Worm (Caenorhabditis elegans) whole organism, mixed stage, embryonic: ENCODE data around the gene F59A6.11.

ENCODE experiments used
- M03D4.4 ChIP-seq: sonication (generic microtip); optimal IDR thresholded peaks from 2 replicates; lab custom pipeline; 2017; ENCODE audit warnings: mild to moderate bottlenecking, missing genetic modification characterization, missing compliant biosample characterization
- bed-3 ChIP-seq: fragments of 200-800 bp; sonication (Bioruptor generic); optimal IDR thresholded peaks from 3 replicates; lab custom pipeline; 2018; ENCODE audit warnings: mild to moderate bottlenecking, missing genetic modification characterization, moderate library complexity, missing compliant biosample characterization
- ceh-39 ChIP-seq: fragments of 150-350 bp; optimal IDR thresholded peaks from 2 replicates; lab custom pipeline; 2014; ENCODE audit warnings: missing biosample characterization, missing genetic modification characterization
- ceh-43 ChIP-seq: fragments of 200-800 bp; sonication (Bioruptor generic); optimal IDR thresholded peaks from 2 replicates; lab custom pipeline; 2018; ENCODE audit warnings: mild to moderate bottlenecking, missing genetic modification characterization, moderate library complexity, missing compliant biosample characterization
- ceh-83 ChIP-seq: fragments of 200-800 bp; sonication (Bioruptor generic); optimal IDR thresholded peaks from 2 replicates; lab custom pipeline; 2018; ENCODE audit warnings: mild to moderate bottlenecking, missing genetic modification characterization, missing compliant biosample characterization
- ces-1 ChIP-seq: fragments of 150-350 bp; optimal IDR thresholded peaks from 2 replicates; lab custom pipeline; 2014; ENCODE audit warnings: missing biosample characterization, missing genetic modification reagents, missing genetic modification characterization
- cnd-1 ChIP-seq: fragments of 200-800 bp; sonication (Bioruptor generic); optimal IDR thresholded peaks from 2 replicates; lab custom pipeline; 2018; ENCODE audit warnings: mild to moderate bottlenecking, missing genetic modification characterization, missing compliant biosample characterization
- drap-1 ChIP-seq: fragments of 200-800 bp; sonication (Bioruptor generic); optimal IDR thresholded peaks from 3 replicates; lab custom pipeline; 2018; ENCODE audit warnings: mild to moderate bottlenecking, missing genetic modification characterization, missing compliant biosample characterization
- elt-1 ChIP-seq: sonication (generic microtip); optimal IDR thresholded peaks from 2 replicates; lab custom pipeline; 2017; ENCODE audit warnings: missing genetic modification characterization, mild to moderate bottlenecking, missing compliant biosample characterization, antibody characterized with exemption, moderate library complexity, borderline replicate concordance; ENCODE audit not compliant: insufficient read depth
- elt-3 ChIP-seq: fragments of 150-350 bp; optimal IDR thresholded peaks from 2 replicates; lab custom pipeline; 2014; ENCODE audit warnings: missing biosample characterization, missing genetic modification characterization
- flh-1 ChIP-seq: fragments of 200-800 bp; sonication (Bioruptor generic); optimal IDR thresholded peaks from 2 replicates; lab custom pipeline; 2018; ENCODE audit warnings: mild to moderate bottlenecking, missing genetic modification characterization, moderate library complexity, missing compliant biosample characterization
- ham-2 ChIP-seq: fragments of 200-800 bp; sonication (Bioruptor generic); optimal IDR thresholded peaks from 2 replicates; lab custom pipeline; 2018; ENCODE audit warnings: mild to moderate bottlenecking, missing genetic modification characterization, missing compliant biosample characterization
- hlh-1 ChIP-seq: fragments of 150-350 bp; optimal IDR thresholded peaks from 2 replicates; lab custom pipeline; 2014; ENCODE audit warnings: missing biosample characterization, missing genetic modification reagents, missing genetic modification characterization
- lin-13 ChIP-seq: fragments of 150-350 bp; optimal IDR thresholded peaks from 2 replicates; lab custom pipeline; 2014; ENCODE audit warnings: missing biosample characterization, missing genetic modification characterization
- lin-32 ChIP-seq: fragments of 200-800 bp; sonication (Bioruptor generic); optimal IDR thresholded peaks from 2 replicates; lab custom pipeline; 2018; ENCODE audit warnings: mild to moderate bottlenecking, missing genetic modification characterization, missing compliant biosample characterization
- lsy-2 ChIP-seq: fragments of 150-350 bp; optimal IDR thresholded peaks from 2 replicates; lab custom pipeline; 2014; ENCODE audit warnings: missing biosample characterization, missing genetic modification characterization
- mep-1 ChIP-seq: fragments of 150-350 bp; optimal IDR thresholded peaks from 2 replicates; lab custom pipeline; 2017; ENCODE audit warnings: missing biosample characterization, missing genetic modification reagents, missing genetic modification characterization, inconsistent platforms
- mls-2 ChIP-seq: sonication (generic microtip); optimal IDR thresholded peaks from 2 replicates; lab custom pipeline; 2016; ENCODE audit warnings: mild to moderate bottlenecking, missing genetic modification characterization, moderate library complexity, missing compliant biosample characterization
- nhr-12 ChIP-seq: fragments of 150-350 bp; optimal IDR thresholded peaks from 2 replicates; lab custom pipeline; 2014; ENCODE audit warnings: missing biosample characterization, missing genetic modification characterization
- nhr-2 ChIP-seq: fragments of 150-350 bp; optimal IDR thresholded peaks from 2 replicates; lab custom pipeline; 2014; ENCODE audit warnings: missing biosample characterization, missing genetic modification characterization
- nhr-237 ChIP-seq: fragments of 150-350 bp; optimal IDR thresholded peaks from 2 replicates; lab custom pipeline; 2014; ENCODE audit warnings: missing biosample characterization, missing genetic modification characterization
- nhr-28 ChIP-seq: fragments of 150-350 bp; optimal IDR thresholded peaks from 2 replicates; lab custom pipeline; 2014; ENCODE audit warnings: missing biosample characterization, missing genetic modification characterization
- nhr-76 ChIP-seq: sonication (generic microtip); optimal IDR thresholded peaks from 2 replicates; lab custom pipeline; 2017; ENCODE audit warnings: missing biosample characterization, missing genetic modification characterization
- pha-4 ChIP-seq: fragments of 150-350 bp; optimal IDR thresholded peaks from 2 replicates; lab custom pipeline; 2018; ENCODE audit warnings: missing biosample characterization, missing genetic modification reagents, missing genetic modification characterization
- sem-2 ChIP-seq: fragments of 200-800 bp; sonication (Bioruptor generic); optimal IDR thresholded peaks from 2 replicates; lab custom pipeline; 2018; ENCODE audit warnings: mild to moderate bottlenecking, missing genetic modification characterization, missing compliant biosample characterization
- sptf-1 ChIP-seq: sonication (generic microtip); optimal IDR thresholded peaks from 2 replicates; lab custom pipeline; 2017; ENCODE audit warnings: mild to moderate bottlenecking, missing genetic modification characterization, moderate library complexity, missing compliant biosample characterization
- tbx-8 ChIP-seq: fragments of 200-800 bp; sonication (Bioruptor generic); optimal IDR thresholded peaks from 2 replicates; lab custom pipeline; 2018; ENCODE audit warnings: mild to moderate bottlenecking, missing genetic modification characterization, moderate library complexity, missing compliant biosample characterization
- unc-120 ChIP-seq: sonication (generic microtip); optimal IDR thresholded peaks from 2 replicates; lab custom pipeline; 2017; ENCODE audit warnings: missing genetic modification characterization, missing compliant biosample characterization; ENCODE audit not compliant: poor library complexity, severe bottlenecking
- unc-39 ChIP-seq: fragments of 150-350 bp; optimal IDR thresholded peaks from 2 replicates; lab custom pipeline; 2014; ENCODE audit warnings: missing biosample characterization, missing genetic modification characterization
- unc-62 ChIP-seq: fragments of 150-350 bp; optimal IDR thresholded peaks from 2 replicates; lab custom pipeline; 2014; ENCODE audit warnings: missing biosample characterization, missing genetic modification reagents, missing genetic modification characterization
- zip-8 ChIP-seq: fragments of 150-350 bp; optimal IDR thresholded peaks from 2 replicates; lab custom pipeline; 2014; ENCODE audit warnings: missing biosample characterization, missing genetic modification characterization
- ztf-11 ChIP-seq: fragments of 150-350 bp; optimal IDR thresholded peaks from 2 replicates; lab custom pipeline; 2014; ENCODE audit warnings: missing biosample characterization, missing genetic modification characterization

The F59A6.11 gene

DNA sequence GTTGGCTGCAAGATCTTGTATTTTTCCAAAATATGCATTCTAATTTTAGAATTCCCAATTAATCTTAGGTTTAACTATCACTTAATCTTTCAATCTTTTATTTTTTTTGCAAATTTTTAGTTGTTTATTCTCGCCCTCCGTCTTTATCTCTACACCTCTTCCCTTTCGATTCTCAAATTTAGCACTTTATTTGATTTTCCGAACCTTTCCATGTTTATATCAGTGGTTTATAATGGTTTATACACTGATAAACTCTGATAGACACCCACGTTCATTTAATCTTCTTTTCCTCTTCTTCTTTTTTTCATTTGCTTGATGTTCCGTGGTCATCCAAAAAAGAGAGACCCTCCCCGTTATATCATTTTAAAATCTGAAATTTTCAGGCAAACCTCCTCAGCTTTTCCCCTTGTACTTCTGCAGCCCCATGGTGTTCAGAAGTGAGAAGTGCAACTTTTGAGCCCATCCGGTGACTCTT, 23.9 kb upstream of the F59A6.11 start, which contains the start of the genes nsy-1 and F59A6.13:
TSS of gene nsy-1 (plus strand) at position 377 of the 475 bp plus-strand sequence.
TSS of gene F59A6.13 (plus strand) at position 425 of the 475 bp plus-strand sequence.
- no peak for TF ChIP-seq sem-2
- no peak for TF ChIP-seq bed-3 (GFP tag; lab: Kevin White, UChicago)
- no peak for TF ChIP-seq lin-32 (GFP tag; lab: Kevin White, UChicago)
- TF ChIP-seq M03D4.4 (tag; lab: Kevin White, UChicago): no peak
- TF ChIP-seq lin-13 (tag; lab: Kevin White, UChicago): no peak
- no peak for TF ChIP-seq nhr-76 (tag; lab: Kevin White, UChicago)
- no peak for TF ChIP-seq cnd-1 (tag; lab: Kevin White, UChicago)
- TF ChIP-seq nhr-12: no peak
- no peak for TF ChIP-seq ztf-11
- no peak for TF ChIP-seq nhr-237 (tag; lab: Kevin White, UChicago)
- TF ChIP-seq elt-3 (tag; lab: Kevin White, UChicago): no peak
- no peak for TF ChIP-seq ham-2 (GFP tag; lab: Kevin White, UChicago)
- TF ChIP-seq lsy-2 (tag; lab: Kevin White, UChicago): no peak
- no peak for TF ChIP-seq pha-4 (tag; lab: Kevin White, UChicago)
- TF ChIP-seq unc-120 (tag; lab: Kevin White, UChicago): no peak
- no peak for TF ChIP-seq sptf-1 (tag; lab: Kevin White, UChicago)
- no peak for TF ChIP-seq drap-1 (GFP tag; lab: Kevin White, UChicago)
- TF ChIP-seq tbx-8 (GFP tag; lab: Kevin White, UChicago): no peak
- TF ChIP-seq ceh-43: no peak
- no peak for TF ChIP-seq ceh-83 (GFP tag; lab: Kevin White, UChicago)

DNA sequence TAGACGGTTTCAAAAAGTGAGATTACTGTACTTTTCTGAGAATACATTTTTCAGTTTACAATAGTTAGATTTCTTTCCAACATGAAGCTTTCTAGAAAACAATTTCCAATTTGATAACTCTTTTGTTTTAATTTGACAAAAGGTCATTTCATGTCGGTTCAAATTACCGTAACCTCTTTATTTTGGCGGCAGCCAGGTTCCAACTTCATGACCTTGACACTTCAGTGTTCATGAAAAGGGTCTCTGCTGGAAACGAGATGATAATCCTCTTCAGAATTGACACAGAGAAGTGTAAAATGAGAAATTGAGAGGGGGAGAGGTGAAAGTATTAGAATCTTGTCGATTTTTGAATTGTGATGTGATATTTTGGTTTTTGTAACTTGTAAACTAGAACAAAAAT, 23.0 kb upstream of the F59A6.11 start:
- no peak for TF ChIP-seq ces-1
- TF ChIP-seq ceh-43: no peak
- no peak for TF ChIP-seq ceh-39
- no peak for TF ChIP-seq nhr-2 (tag; lab: Kevin White, UChicago)
- no peak for TF ChIP-seq nhr-12
- TF ChIP-seq tbx-8 (GFP tag; lab: Kevin White, UChicago): no peak
- TF ChIP-seq unc-62: no peak
- TF ChIP-seq cnd-1 (tag; lab: Kevin White, UChicago): no peak

- TF ChIP-seq nhr-28 (tag; lab: Kevin White, UChicago) (no peak), flh-1 (GFP tag; lab: Kevin White, UChicago) (no peak)
Measured at ce11 chrII:5020513-5021081, 22.0 kb upstream of the F59A6.11 start.

DNA sequence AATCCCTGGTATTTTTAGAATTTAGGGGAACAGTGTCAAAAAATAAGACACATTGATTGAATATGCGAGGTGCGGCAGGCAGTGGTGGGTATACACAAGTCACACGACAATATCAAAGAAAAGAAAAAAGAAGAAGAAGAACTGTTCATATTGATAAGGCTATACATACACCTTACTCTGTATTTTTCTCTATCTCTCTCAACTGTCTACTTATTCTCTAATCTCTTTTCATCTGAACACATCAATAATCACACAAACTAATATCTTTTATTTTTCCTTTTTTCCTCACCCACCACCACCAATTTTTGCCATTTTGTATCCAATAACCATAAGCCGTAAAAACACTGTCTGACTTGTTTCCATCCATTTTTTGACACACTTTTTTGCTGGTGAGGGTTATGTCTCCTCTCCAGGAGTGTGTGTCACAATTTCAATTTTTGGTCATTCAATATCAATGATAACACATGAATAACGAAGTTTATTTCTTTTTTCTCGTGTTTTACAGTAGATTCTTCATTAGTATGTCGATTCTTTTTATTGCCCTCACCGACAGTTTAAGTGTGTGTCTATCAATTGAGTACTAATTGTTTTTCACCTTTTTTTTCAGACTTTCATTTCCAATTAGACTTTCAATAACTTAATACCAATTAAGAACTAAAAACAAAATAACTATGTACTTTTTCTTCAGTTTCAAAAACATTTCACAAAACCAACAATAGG, 21.0 kb upstream of the F59A6.11 start:
- TF ChIP-seq ceh-43 (no peak), sem-2 (no peak), elt-3 (tag; lab: Kevin White, UChicago) (peak; percentile 17)

ce11 chrII:5018578-5018977, 20.0 kb upstream of the F59A6.11 start:
- TF ChIP-seq cnd-1 (tag; lab: Kevin White, UChicago): no peak
- TF ChIP-seq, all 35 proteins: peak for 0

DNA sequence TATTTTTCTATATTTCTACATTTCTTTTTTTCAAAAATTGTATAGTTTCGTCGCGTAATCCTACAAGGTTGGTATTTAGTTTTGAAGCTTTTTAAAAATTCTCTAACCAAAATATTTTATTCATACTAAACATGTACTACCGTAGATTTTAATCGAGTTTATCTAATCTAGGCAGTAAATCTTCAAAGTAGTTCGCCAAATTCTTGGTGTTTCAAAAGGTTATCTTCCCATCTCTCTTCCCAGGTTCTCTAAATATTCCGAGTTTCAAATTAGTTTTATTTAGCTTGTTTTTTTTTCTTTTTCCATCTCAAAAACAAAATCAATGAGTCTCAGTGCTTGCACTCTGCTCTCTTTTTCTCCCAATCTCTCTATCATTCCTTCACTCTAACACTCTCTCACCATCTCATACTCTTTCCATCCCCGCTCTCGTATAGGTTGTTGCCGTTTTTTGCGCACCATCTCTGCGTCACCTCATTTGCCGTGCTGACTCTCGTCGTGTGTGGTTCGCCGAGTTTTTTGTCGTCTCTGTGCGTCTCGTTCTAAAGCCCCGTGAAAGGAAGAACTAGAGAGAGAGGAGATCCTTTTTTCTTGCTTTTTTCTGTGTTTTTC, 18.5 kb upstream of the F59A6.11 start:
- TF ChIP-seq mep-1 (peak; percentile 13), unc-39 (peak; percentile 15), mls-2 (tag; lab: Kevin White, UChicago) (peak; percentile 33), hlh-1 (tag; lab: Kevin White, UChicago) (peak; percentile 7), pha-4 (tag; lab: Kevin White, UChicago) (peak; percentile 33), elt-3 (tag; lab: Kevin White, UChicago) (no peak), zip-8 (no peak), ces-1 (peak; percentile 75), unc-120 (tag; lab: Kevin White, UChicago) (peak; percentile 77), elt-1 (peak; percentile 84)
